Worm (Caenorhabditis elegans): Measurements from ENCODE around the gene del-5.

The del-5 gene

ce11 chrX:10959136-10959535 lies 48.8 kb downstream of the del-5 start, which contains the start of gene K09C8.2:
Gene K09C8.2, plus strand, starts transcription at chrX:10959436.
- TF ChIP-seq lin-11 (tag; optimal IDR thresholded peaks at IDR 0.05) (no peak), K09A11.1 (tag; optimal IDR thresholded peaks at IDR 0.05; ENCODE audit: insufficient read depth) (no peak), pag-3 (tag; optimal IDR thresholded peaks at IDR 0.05; ENCODE audit: borderline replicate concordance) (no peak), hlh-30 (tag; optimal IDR thresholded peaks at IDR 0.05; ENCODE audit: insufficient read depth) (no peak), T23F11.4 (GFP tag; optimal IDR thresholded peaks at IDR 0.05) (no peak), pha-4 (tag; optimal IDR thresholded peaks at IDR 0.05) (no peak), ahr-1 (tag; optimal IDR thresholded peaks at IDR 0.05) (no peak), C08G9.2 (tag; optimal IDR thresholded peaks at IDR 0.05) (no peak), ama-1 (optimal IDR thresholded peaks at IDR 0.05) (no peak), fkh-10 (GFP tag; optimal IDR thresholded peaks at IDR 0.05) (no peak), unc-86 (tag; optimal IDR thresholded peaks at IDR 0.05) (no peak), npax-4 (tag; optimal IDR thresholded peaks at IDR 0.05) (no peak), ttx-3 (tag; optimal IDR thresholded peaks at IDR 0.05) (no peak), Y22D7AL.16 (tag; optimal IDR thresholded peaks at IDR 0.05) (no peak), elt-4 (tag; optimal IDR thresholded peaks at IDR 0.05) (no peak), ztf-16 (tag; optimal IDR thresholded peaks at IDR 0.05) (no peak), mec-3 (tag; optimal IDR thresholded peaks at IDR 0.05; ENCODE audit: borderline replicate concordance) (no peak)

- TF ChIP-seq pqm-1 (tag; optimal IDR thresholded peaks at IDR 0.05) = no peak
- TF ChIP-seq ref-2 (tag; optimal IDR thresholded peaks at IDR 0.05) = no peak
- TF ChIP-seq mec-3 (tag; optimal IDR thresholded peaks at IDR 0.05; ENCODE audit: borderline replicate concordance) = no peak
- TF ChIP-seq ahr-1 (tag; optimal IDR thresholded peaks at IDR 0.05) = no peak
- no peak for TF ChIP-seq lin-11 (tag; optimal IDR thresholded peaks at IDR 0.05)
- no peak for TF ChIP-seq nhr-232 (tag; optimal IDR thresholded peaks at IDR 0.05)
Observed at ce11 chrX:10958427-10958826, 49.6 kb downstream of the del-5 start, which contains the start of gene nlp-19. Gene nlp-19, plus strand, starts transcription at chrX:10958727.

DNA sequence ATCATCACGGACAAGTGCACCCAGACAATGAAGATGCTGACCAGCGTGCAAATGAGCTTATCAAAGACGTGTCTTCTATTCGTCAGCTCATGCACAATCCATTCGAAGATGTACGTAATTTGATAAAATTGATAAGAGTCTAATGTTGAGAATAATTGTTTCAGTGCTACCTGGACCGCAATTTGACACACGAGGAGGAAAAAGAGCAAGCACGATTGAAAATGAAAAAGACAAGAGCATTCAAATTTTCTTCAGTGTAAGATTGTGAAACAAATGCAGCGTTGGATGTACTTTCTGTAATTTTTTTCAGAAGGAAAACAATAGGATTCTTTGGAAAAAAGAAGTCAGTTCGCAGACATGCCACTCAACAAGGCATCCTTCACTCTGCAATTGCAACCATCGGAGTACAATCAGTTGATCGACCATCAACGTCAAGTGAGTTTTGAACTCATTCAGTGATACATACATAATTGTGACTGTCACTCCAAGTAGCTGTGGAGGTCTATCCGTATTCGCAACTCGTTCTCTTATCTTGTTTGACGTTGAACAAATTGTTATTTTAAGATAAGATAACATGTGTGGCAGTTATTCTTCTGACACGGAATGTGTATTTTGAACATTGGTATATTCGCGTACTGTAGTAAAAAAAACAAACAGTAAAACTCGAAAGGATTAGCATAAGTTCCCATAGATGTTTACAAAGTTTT lies 50.9 kb downstream of the del-5 start:
- TF ChIP-seq ahr-1 (tag; optimal IDR thresholded peaks at IDR 0.05) (no peak), ceh-19 (GFP tag; optimal IDR thresholded peaks at IDR 0.05) (no peak), elt-2 (tag; optimal IDR thresholded peaks at IDR 0.05) (peak; percentile 66)

Measured in whole organism, late embryonic.